Fruit fly (Drosophila melanogaster): ENCODE results near the gene Jhbp5.
A peak's percentile ranks its signal among the peaks of the same experiment; 100 is the strongest.

Jhbp5 gene

DNA sequence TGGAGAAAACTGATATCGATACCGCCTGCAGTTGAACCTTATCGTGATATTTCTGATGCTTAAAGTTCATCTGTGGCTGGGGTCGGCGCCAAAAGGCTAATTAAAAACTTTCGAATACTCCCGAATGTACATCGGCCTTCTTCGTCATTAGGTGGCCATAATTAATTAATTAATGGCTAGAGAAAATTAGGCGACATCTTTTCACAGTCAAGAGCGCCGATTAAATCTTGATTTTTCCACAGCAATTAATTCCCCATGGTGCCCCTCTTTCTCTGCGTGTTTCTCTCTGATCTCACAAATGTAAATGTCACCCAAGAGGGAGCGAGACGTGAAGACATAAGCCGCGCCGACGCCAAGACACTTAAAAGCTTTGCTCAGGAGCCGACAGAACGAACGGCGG lies 15.5 kb downstream of the Jhbp5 start:
- TF ChIP-seq usp (GFP tag; optimal IDR thresholded peaks at IDR 0.05), result no peak
- no peak for TF ChIP-seq psq (optimal IDR thresholded peaks at IDR 0.05)
- TF ChIP-seq EcR (GFP tag; optimal IDR thresholded peaks at IDR 0.05), result no peak
- no peak for TF ChIP-seq CG8478 (optimal IDR thresholded peaks at IDR 0.05)
- no peak for TF ChIP-seq pan (optimal IDR thresholded peaks at IDR 0.05)

dm6 chr3R:16029584-16029983 lies 16.3 kb downstream of the Jhbp5 start:
- no peak for TF ChIP-seq EcR (GFP tag; optimal IDR thresholded peaks at IDR 0.05)
- no peak for TF ChIP-seq usp (GFP tag; optimal IDR thresholded peaks at IDR 0.05)
- no peak for TF ChIP-seq pan (optimal IDR thresholded peaks at IDR 0.05)
- no peak for TF ChIP-seq CG8478 (optimal IDR thresholded peaks at IDR 0.05)
- TF ChIP-seq psq (optimal IDR thresholded peaks at IDR 0.05), result no peak
- peak; percentile 11 for TF ChIP-seq Dll (optimal IDR thresholded peaks at IDR 0.05)

DNA sequence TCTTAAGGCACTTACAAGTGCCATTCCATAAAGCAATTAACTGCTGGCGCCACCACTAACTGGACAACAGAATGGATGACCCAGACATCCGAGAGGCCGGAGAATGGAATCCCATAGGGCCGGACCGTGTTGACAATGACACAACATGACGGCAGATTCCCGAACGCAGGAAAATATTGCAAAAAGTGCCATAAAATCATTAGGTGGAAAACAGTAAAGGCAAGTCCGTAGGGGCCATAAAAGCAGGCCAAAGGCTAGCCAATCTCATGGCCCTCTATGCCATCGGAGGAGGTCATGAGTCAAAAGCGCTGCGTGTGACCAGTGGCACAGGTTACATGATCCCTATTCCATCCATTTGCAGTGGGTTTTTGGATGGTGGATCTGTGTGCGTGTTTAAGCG lies 17.3 kb downstream of the Jhbp5 start:
- TF ChIP-seq CG8478 (optimal IDR thresholded peaks at IDR 0.05) (no peak), usp (GFP tag; optimal IDR thresholded peaks at IDR 0.05) (no peak), psq (optimal IDR thresholded peaks at IDR 0.05) (no peak), EcR (GFP tag; optimal IDR thresholded peaks at IDR 0.05) (no peak), pan (optimal IDR thresholded peaks at IDR 0.05) (no peak), Dll (optimal IDR thresholded peaks at IDR 0.05) (no peak)

- TF ChIP-seq CG8478 (optimal IDR thresholded peaks at IDR 0.05), result peak; percentile 63
- peak; percentile 84 for TF ChIP-seq Dll (optimal IDR thresholded peaks at IDR 0.05)
- TF ChIP-seq pan (optimal IDR thresholded peaks at IDR 0.05), result no peak
These were observed 20.2 kb downstream of the Jhbp5 start, which contains the start of gene pnr for dm6 chr3R:16025587-16026223. Gene pnr (plus strand): TSS chr3R:16026079.

- TF ChIP-seq usp (GFP tag; optimal IDR thresholded peaks at IDR 0.05) (no peak), pan (optimal IDR thresholded peaks at IDR 0.05) (no peak), psq (optimal IDR thresholded peaks at IDR 0.05) (no peak), Dll (optimal IDR thresholded peaks at IDR 0.05) (no peak), CG8478 (optimal IDR thresholded peaks at IDR 0.05) (no peak), EcR (GFP tag; optimal IDR thresholded peaks at IDR 0.05) (no peak)
These were observed 21.8 kb downstream of the Jhbp5 start for dm6 chr3R:16024110-16024509.

DNA sequence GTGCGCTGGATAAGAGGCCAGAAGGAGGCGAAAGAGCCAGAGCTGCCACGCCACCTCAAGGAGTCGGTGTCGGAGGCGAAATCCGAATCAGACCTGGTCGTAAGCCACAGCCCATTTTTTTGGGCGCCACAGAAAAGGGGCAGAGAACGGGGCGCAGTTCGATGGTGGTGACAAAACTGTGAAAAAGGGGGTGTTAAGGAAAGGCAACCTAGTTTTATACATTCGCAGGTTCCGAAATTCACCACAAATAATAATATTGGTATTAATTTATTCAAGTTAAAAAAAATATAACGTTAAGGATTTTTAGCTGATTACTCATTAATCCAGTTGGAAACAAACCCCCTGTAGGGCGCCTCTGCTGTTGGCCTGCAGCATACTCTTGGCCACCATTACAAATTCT lies 22.3 kb downstream of the Jhbp5 start:
- TF ChIP-seq usp (GFP tag; optimal IDR thresholded peaks at IDR 0.05) (no peak), EcR (GFP tag; optimal IDR thresholded peaks at IDR 0.05) (no peak), CG8478 (optimal IDR thresholded peaks at IDR 0.05) (no peak), Dll (optimal IDR thresholded peaks at IDR 0.05) (no peak), pan (optimal IDR thresholded peaks at IDR 0.05) (no peak), psq (optimal IDR thresholded peaks at IDR 0.05) (no peak)

DNA sequence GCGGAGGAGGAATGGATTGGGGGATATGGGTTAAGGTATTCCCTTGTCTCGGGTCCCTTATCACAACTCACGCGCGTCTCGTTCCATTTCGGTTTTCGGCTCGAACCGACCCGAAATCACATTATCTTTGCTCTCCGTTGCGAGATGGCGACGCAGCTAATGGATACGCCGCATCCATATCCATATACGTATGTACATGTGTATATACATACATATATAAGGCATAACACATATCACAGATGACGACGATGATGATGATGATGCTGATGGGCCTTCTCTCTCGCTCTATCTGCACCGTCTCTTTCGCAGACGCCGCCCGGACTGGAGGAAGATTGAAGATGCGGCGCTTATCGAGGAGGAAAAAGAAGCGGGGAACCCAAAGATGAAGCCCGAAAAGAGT lies 23.9 kb downstream of the Jhbp5 start:
- no peak for TF ChIP-seq EcR (GFP tag; optimal IDR thresholded peaks at IDR 0.05)
- no peak for TF ChIP-seq usp (GFP tag; optimal IDR thresholded peaks at IDR 0.05)
- TF ChIP-seq CG8478 (optimal IDR thresholded peaks at IDR 0.05), result no peak
- TF ChIP-seq Dll (optimal IDR thresholded peaks at IDR 0.05), result no peak
- TF ChIP-seq pan (optimal IDR thresholded peaks at IDR 0.05), result no peak
- no peak for TF ChIP-seq psq (optimal IDR thresholded peaks at IDR 0.05)

DNA sequence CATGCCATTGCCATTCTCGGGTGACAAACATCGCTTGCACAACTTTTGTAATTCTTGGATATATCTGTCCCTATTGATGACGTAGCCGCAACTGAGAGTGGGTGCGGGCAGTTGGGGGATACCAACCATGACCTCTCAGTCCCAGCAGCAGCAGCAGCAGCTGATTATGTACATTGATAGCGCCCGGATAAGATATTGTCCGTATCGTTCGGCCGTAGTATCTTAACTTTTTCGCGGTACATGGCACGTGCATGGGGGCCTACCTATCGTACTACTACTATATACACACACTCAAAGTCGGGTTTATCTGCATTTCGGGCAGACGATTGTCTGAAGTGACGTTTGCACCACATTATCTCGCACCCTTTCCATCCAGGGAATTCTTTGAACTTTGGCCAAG lies 31.4 kb downstream of the Jhbp5 start:
- TF ChIP-seq psq (optimal IDR thresholded peaks at IDR 0.05) (no peak), usp (GFP tag; optimal IDR thresholded peaks at IDR 0.05) (no peak), EcR (GFP tag; optimal IDR thresholded peaks at IDR 0.05) (no peak), Dll (optimal IDR thresholded peaks at IDR 0.05) (no peak), pan (optimal IDR thresholded peaks at IDR 0.05) (no peak), CG8478 (optimal IDR thresholded peaks at IDR 0.05) (no peak)

- TF ChIP-seq pan (optimal IDR thresholded peaks at IDR 0.05) (no peak), CG8478 (optimal IDR thresholded peaks at IDR 0.05) (no peak), Dll (optimal IDR thresholded peaks at IDR 0.05) (no peak), EcR (GFP tag; optimal IDR thresholded peaks at IDR 0.05) (no peak)
These were observed 32.4 kb downstream of the Jhbp5 start for dm6 chr3R:16013580-16013979.

- no peak for TF ChIP-seq CG8478 (optimal IDR thresholded peaks at IDR 0.05)
- TF ChIP-seq EcR (GFP tag; optimal IDR thresholded peaks at IDR 0.05), result no peak
- TF ChIP-seq Dll (optimal IDR thresholded peaks at IDR 0.05), result no peak
- TF ChIP-seq usp (GFP tag; optimal IDR thresholded peaks at IDR 0.05), result no peak
- no peak for TF ChIP-seq pan (optimal IDR thresholded peaks at IDR 0.05)
- TF ChIP-seq psq (optimal IDR thresholded peaks at IDR 0.05), result no peak
These were observed 34.1 kb downstream of the Jhbp5 start for dm6 chr3R:16011698-16012332.

DNA sequence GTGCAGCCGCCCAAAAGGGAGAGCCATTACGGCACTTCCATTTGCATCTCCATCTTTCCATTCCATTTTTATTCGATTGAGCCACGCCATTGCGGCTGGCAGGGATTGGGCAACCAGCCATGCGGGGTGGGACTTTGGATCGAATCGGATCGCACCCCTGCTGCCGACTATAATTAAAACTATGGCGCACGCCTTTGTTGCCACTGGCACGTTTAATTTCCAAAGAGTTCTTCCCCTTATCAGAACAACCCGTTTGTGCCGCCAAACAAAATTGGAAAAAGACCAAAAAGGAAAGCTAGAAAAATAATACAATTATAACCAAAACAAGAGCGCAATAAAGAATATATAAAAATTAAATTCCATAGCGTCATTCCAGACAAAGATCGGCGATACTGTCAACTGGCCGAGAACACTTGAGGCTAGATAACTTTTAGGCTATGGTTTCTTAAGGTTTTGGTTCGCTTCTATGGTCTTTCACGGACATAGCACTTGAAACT lies 35.9 kb downstream of the Jhbp5 start:
- no peak for TF ChIP-seq usp (GFP tag; optimal IDR thresholded peaks at IDR 0.05)
- TF ChIP-seq Dll (optimal IDR thresholded peaks at IDR 0.05), result no peak
- TF ChIP-seq psq (optimal IDR thresholded peaks at IDR 0.05), result no peak

- TF ChIP-seq usp (GFP tag; optimal IDR thresholded peaks at IDR 0.05) (no peak), CG8478 (optimal IDR thresholded peaks at IDR 0.05) (no peak)
These were observed 36.9 kb downstream of the Jhbp5 start, which contains the start of gene GATAe for dm6 chr3R:16009030-16009429. Gene GATAe (plus strand): TSS chr3R:16009105.

DNA sequence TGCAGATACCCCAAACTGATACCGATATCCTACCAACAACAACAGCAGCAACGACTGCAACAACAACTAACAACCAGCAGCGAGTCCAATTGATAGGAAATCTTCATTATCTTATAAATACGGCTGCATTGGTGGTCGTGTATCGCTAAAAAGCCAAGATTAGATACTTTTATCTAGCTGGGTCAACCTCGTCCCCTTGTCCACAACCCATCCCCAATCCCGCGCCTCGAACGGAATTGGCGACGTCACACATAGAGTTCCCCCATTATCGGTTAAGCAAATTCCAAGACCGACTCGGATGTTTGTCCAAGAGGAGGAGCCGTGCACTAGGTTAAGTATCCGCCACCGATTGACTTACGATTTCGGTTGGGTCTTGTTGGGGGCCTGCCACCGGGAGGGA lies 37.6 kb downstream of the Jhbp5 start:
- TF ChIP-seq pan (optimal IDR thresholded peaks at IDR 0.05) (no peak), EcR (GFP tag; optimal IDR thresholded peaks at IDR 0.05) (no peak), Dll (optimal IDR thresholded peaks at IDR 0.05) (no peak), psq (optimal IDR thresholded peaks at IDR 0.05) (no peak), CG8478 (optimal IDR thresholded peaks at IDR 0.05) (no peak), usp (GFP tag; optimal IDR thresholded peaks at IDR 0.05) (no peak)

Measured in whole organism.